Worm (Caenorhabditis elegans) whole organism, L1 larva: ENCODE data around the gene ptr-24.

Experiments used
- egl-13 ChIP-seq: sonication (generic microtip); optimal IDR thresholded peaks from 2 replicates; lab custom pipeline; 2016; ENCODE audit warnings: missing genotype, missing genetic modification reagents, missing genetic modification characterization, missing compliant biosample characterization
- pqm-1 ChIP-seq: sonication (generic microtip); optimal IDR thresholded peaks from 3 replicates; lab custom pipeline; 2017; ENCODE audit warnings: missing biosample characterization, missing genetic modification characterization

ce11 chrX:13325039-13325438 lies 12.8 kb upstream of the ptr-24 start:
- no peak for TF ChIP-seq pqm-1 (tag; lab: Kevin White, UChicago)
- TF ChIP-seq egl-13 (tag; lab: Kevin White, UChicago): no peak
